Worm (Caenorhabditis elegans): ENCODE results near the gene mex-6.

mex-6 gene

DNA sequence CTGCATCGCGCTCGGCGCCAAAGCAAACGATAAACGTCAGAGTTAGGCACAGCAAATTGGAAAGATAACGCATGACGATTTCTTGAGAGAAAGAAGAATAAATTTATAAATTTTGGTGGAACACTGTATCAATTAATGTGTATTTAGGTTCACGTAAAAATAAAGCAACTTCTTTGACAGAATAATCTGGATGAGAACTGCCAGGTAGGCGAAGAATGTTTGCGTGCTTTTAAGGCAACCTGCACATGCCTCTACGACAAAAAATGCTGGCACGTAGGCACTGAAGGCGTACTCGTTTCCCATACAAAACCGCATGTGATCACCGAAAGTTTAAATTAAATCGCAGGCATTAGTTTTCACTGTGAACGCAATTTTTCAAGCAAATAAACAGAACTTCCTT, 29.2 kb downstream of the mex-6 start, which contains the start of gene F35H8.1:
Gene F35H8.1 (minus strand): TSS at position 101 of the 400 bp plus-strand sequence.
- TF ChIP-seq tra-4 (tag; optimal IDR thresholded peaks at IDR 0.05) (no peak), tbx-37 (GFP tag; conservative IDR thresholded peaks at IDR 0.05) (no peak), B0310.2 (tag; optimal IDR thresholded peaks at IDR 0.05) (no peak), pes-1 (GFP tag; IDR thresholded peaks at IDR 0.05) (no peak), scrt-1 (GFP tag; IDR thresholded peaks at IDR 0.05) (no peak), hmg-4 (GFP tag; optimal IDR thresholded peaks at IDR 0.05) (no peak), ets-7 (tag; optimal IDR thresholded peaks at IDR 0.05) (no peak), tbx-11 (GFP tag; IDR thresholded peaks at IDR 0.05) (no peak)

DNA sequence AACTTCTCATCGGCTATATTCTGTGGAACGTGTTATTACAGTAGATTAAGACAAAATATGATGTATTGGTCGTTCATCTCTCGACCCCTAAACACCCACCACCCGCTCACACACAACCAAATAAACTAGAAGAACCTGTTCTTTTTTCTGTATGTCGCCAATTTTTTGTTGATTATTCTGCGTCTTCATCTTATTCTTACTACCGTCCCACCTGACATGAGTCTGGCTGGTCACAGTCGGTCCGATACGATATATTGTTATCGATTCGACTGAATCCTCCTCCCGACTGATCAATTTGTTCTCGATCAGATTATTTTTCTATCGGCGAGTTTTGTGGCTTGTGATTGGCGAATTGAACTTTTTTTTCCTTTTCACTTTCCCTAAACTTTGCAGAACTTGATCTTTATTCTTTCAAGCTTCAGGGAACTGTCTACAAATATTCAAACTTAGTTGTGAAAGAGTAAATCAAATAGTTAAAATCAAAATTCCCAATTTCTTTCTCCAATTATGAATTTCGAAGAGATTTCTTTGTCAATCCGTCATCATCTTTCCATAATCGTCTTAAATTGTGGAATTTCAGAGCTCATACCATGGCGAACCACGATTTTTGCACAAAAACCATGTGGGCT, 31.1 kb downstream of the mex-6 start, which contains the start of gene F35H8.2:
Gene F35H8.2 (plus strand): TSS at position 579 of the 629 bp plus-strand sequence.
- no peak for TF ChIP-seq ceh-36 (tag; optimal IDR thresholded peaks at IDR 0.05)
- TF ChIP-seq hmbx-1 (tag; optimal IDR thresholded peaks at IDR 0.05) = no peak
- TF ChIP-seq F13C5.2 (tag; optimal IDR thresholded peaks at IDR 0.05) = no peak
- TF ChIP-seq hmg-4 (GFP tag; optimal IDR thresholded peaks at IDR 0.05) = no peak
- TF ChIP-seq tbx-11 (GFP tag; IDR thresholded peaks at IDR 0.05) = no peak
- no peak for TF ChIP-seq scrt-1 (GFP tag; IDR thresholded peaks at IDR 0.05)
- TF ChIP-seq sea-1 (GFP tag; conservative IDR thresholded peaks at IDR 0.05) = no peak
- TF ChIP-seq ama-1 (optimal IDR thresholded peaks at IDR 0.05) = no peak
- no peak for TF ChIP-seq flt-1 (GFP tag; IDR thresholded peaks at IDR 0.05)
- TF ChIP-seq pes-1 (GFP tag; IDR thresholded peaks at IDR 0.05) = no peak
- TF ChIP-seq tra-4 (tag; optimal IDR thresholded peaks at IDR 0.05) = no peak
- TF ChIP-seq ets-7 (tag; optimal IDR thresholded peaks at IDR 0.05) = no peak

DNA sequence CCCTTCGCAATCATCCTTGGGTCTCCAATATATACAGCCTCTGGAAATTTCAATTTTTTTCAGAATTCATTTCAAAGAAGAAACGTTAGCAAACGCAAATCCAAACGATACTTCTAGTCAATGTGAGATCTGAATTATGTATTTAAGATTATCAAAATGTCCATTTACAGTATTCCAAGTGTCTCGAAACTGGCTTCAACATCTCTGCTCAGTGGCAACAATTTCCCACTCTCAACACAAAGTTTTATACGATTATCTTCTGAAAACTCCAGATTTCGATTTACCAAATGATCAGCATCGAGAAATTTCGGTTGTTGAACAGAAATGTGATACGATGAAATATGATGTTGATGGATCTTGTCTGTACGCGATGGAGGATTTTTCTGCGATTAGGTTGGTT, 32.6 kb downstream of the mex-6 start:
- TF ChIP-seq flt-1 (GFP tag; IDR thresholded peaks at IDR 0.05) = no peak
- no peak for TF ChIP-seq B0310.2 (tag; optimal IDR thresholded peaks at IDR 0.05)
- TF ChIP-seq tra-4 (tag; optimal IDR thresholded peaks at IDR 0.05) = no peak
- no peak for TF ChIP-seq ets-7 (tag; optimal IDR thresholded peaks at IDR 0.05)
- TF ChIP-seq F13C5.2 (tag; optimal IDR thresholded peaks at IDR 0.05) = no peak
- no peak for TF ChIP-seq hmbx-1 (tag; optimal IDR thresholded peaks at IDR 0.05)

DNA sequence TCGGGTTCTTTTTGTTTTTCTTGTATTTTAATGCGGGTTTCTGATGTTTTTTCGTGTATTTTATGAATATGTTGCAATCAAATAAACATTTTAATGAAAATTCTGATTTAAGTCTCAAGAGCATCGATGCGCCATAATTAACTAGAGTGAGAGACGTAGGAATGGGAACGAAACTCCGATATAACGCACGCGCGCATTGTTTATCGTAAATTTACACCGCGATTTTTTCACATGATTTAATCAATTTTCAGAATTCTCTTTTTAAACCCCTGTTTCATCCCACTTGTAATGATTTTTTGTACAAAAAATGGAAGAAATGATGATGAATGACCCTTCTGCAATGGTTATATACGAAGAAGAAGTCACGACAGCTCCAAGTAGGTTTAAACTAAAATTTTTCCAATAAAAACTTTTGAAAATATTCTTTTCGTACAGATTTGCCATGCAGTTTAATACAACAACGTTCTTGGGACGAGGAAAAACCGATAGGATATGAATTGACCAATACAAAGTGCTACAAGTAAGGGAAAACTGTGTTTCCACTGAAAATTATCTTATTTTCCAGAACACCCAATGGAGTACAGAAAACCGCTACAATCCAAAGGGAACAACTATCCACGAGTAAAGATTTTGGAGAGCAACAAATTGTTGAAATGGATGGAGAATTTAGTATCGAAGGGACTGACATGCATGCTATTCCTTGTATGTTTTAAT, 33.6 kb downstream of the mex-6 start, which contains the start of gene zfp-2:
Gene zfp-2 (plus strand): TSS at position 214 of the 714 bp plus-strand sequence.
- TF ChIP-seq F13C5.2 (tag; optimal IDR thresholded peaks at IDR 0.05) (peak; percentile 8), tbx-11 (GFP tag; IDR thresholded peaks at IDR 0.05) (no peak), B0310.2 (tag; optimal IDR thresholded peaks at IDR 0.05) (no peak), ama-1 (optimal IDR thresholded peaks at IDR 0.05) (no peak), ets-7 (tag; optimal IDR thresholded peaks at IDR 0.05) (no peak), hnd-1 (tag; optimal IDR thresholded peaks at IDR 0.05) (no peak)

DNA sequence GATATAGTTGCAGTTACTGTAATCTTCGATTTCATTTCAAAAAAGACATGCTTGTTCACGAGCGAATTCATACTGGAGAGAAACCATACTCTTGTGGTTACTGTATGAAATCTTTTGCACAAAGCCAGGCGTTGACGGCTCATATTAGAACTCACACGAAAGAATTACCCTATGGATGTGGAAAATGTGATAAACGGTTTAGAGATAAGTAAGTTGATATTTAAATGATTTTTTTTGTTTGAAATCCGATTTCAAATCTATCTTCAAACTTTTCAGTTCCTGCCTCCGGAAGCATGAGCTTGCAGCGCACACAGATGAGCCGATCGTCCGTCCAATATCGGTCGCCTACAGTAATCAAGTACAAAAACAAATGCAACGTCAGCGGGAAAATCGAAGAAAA, 34.9 kb downstream of the mex-6 start:
- TF ChIP-seq F13C5.2 (tag; optimal IDR thresholded peaks at IDR 0.05) = no peak
- no peak for TF ChIP-seq tbx-37 (GFP tag; conservative IDR thresholded peaks at IDR 0.05)
- TF ChIP-seq ceh-36 (tag; optimal IDR thresholded peaks at IDR 0.05) = no peak
- TF ChIP-seq hmg-4 (GFP tag; optimal IDR thresholded peaks at IDR 0.05) = no peak
- no peak for TF ChIP-seq hmbx-1 (tag; optimal IDR thresholded peaks at IDR 0.05)
- no peak for TF ChIP-seq ama-1 (optimal IDR thresholded peaks at IDR 0.05)
- no peak for TF ChIP-seq pes-1 (GFP tag; IDR thresholded peaks at IDR 0.05)
- TF ChIP-seq ceh-13 (GFP tag; optimal IDR thresholded peaks at IDR 0.05) = no peak
- TF ChIP-seq hnd-1 (tag; optimal IDR thresholded peaks at IDR 0.05) = no peak
- no peak for TF ChIP-seq aly-1 (tag; optimal IDR thresholded peaks at IDR 0.05)
- TF ChIP-seq tbx-11 (GFP tag; IDR thresholded peaks at IDR 0.05) = no peak
- no peak for TF ChIP-seq flt-1 (GFP tag; IDR thresholded peaks at IDR 0.05)
- TF ChIP-seq B0310.2 (tag; optimal IDR thresholded peaks at IDR 0.05) = no peak
- TF ChIP-seq ets-7 (tag; optimal IDR thresholded peaks at IDR 0.05) = no peak
- TF ChIP-seq sea-1 (GFP tag; conservative IDR thresholded peaks at IDR 0.05) = no peak
- no peak for TF ChIP-seq tra-4 (tag; optimal IDR thresholded peaks at IDR 0.05)
- TF ChIP-seq scrt-1 (GFP tag; IDR thresholded peaks at IDR 0.05) = no peak

DNA sequence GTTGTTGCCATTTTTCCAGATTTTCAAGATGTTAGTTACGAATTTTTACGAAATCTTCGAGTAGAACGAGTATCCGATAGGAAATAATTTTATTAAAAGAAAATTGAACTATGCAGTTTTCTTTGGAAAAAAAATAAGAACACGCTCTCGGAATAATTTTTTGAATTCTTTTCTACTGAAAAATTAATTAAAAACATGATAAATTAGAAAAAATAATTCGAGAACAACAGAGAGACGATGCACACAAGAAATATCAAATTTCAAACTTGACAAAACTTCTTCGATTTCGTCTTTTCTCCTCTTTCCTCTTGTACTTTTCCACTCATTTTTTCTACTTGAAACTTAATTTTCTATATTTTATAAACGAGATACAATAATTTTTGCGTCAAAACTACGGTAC, 36.0 kb downstream of the mex-6 start, which contains the start of gene F35H8.4:
Gene F35H8.4 (minus strand): TSS at position 101 of the 400 bp plus-strand sequence.
- TF ChIP-seq aly-1 (tag; optimal IDR thresholded peaks at IDR 0.05) (no peak), pes-1 (GFP tag; IDR thresholded peaks at IDR 0.05) (no peak), hnd-1 (tag; optimal IDR thresholded peaks at IDR 0.05) (no peak), ama-1 (optimal IDR thresholded peaks at IDR 0.05) (no peak), hmg-4 (GFP tag; optimal IDR thresholded peaks at IDR 0.05) (no peak), sea-1 (GFP tag; conservative IDR thresholded peaks at IDR 0.05) (no peak), tbx-37 (GFP tag; conservative IDR thresholded peaks at IDR 0.05) (no peak), ceh-13 (GFP tag; optimal IDR thresholded peaks at IDR 0.05) (no peak)

DNA sequence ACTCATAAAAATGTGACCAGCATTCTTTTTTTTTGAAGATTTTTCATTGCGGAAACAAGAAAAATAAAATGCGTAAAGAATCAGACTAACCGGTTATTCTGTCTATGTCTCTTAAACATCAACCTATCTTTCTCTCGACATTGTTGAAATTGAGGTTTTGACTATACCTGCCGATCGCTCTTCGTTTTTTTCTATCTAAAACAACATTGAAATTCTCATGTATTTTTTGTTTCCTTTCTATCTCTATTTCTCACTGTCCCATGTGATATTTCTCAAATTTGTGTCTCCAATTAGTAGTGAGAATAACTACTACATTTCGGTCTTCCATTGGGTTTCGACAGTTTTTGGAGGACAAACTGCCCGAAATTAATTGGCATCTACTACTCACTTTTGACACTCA, 36.9 kb downstream of the mex-6 start:
- TF ChIP-seq hmbx-1 (tag; optimal IDR thresholded peaks at IDR 0.05) = no peak
- no peak for TF ChIP-seq ceh-13 (GFP tag; optimal IDR thresholded peaks at IDR 0.05)
- TF ChIP-seq tbx-11 (GFP tag; IDR thresholded peaks at IDR 0.05) = no peak
- no peak for TF ChIP-seq B0310.2 (tag; optimal IDR thresholded peaks at IDR 0.05)
- no peak for TF ChIP-seq hmg-4 (GFP tag; optimal IDR thresholded peaks at IDR 0.05)
- no peak for TF ChIP-seq tra-4 (tag; optimal IDR thresholded peaks at IDR 0.05)
- TF ChIP-seq pes-1 (GFP tag; IDR thresholded peaks at IDR 0.05) = no peak
- no peak for TF ChIP-seq sea-1 (GFP tag; conservative IDR thresholded peaks at IDR 0.05)
- TF ChIP-seq tbx-37 (GFP tag; conservative IDR thresholded peaks at IDR 0.05) = no peak
- no peak for TF ChIP-seq ceh-36 (tag; optimal IDR thresholded peaks at IDR 0.05)
- no peak for TF ChIP-seq F13C5.2 (tag; optimal IDR thresholded peaks at IDR 0.05)
